Fruit fly (Drosophila melanogaster) whole organism, adult: ENCODE data around the gene Pdf.

Experiments used
- CG11617 ChIP-seq: fragments of 200-800 bp; sonication (Bioruptor generic); optimal IDR thresholded peaks from 2 replicates; lab custom pipeline; 2017; ENCODE audit warnings: mild to moderate bottlenecking, missing biosample characterization, missing genetic modification reagents, missing genetic modification characterization
- CG14711 ChIP-seq: fragments of 200-800 bp; sonication (Bioruptor generic); optimal IDR thresholded peaks from 2 replicates; lab custom pipeline; 2018; ENCODE audit warnings: missing biosample characterization, mild to moderate bottlenecking, missing genetic modification characterization, moderate library complexity
- CG1620 ChIP-seq: fragments of 200-800 bp; sonication (Bioruptor generic); optimal IDR thresholded peaks from 2 replicates; lab custom pipeline; 2016; ENCODE audit warnings: missing biosample characterization, missing genetic modification characterization
- CG33017 ChIP-seq: fragments of 200-800 bp; sonication (Bioruptor generic); optimal IDR thresholded peaks from 2 replicates; lab custom pipeline; 2018; ENCODE audit warnings: missing biosample characterization, mild to moderate bottlenecking, missing genetic modification characterization, moderate library complexity
- CG5204 ChIP-seq: fragments of 200-800 bp; sonication (Bioruptor generic); optimal IDR thresholded peaks from 2 replicates; lab custom pipeline; 2016; ENCODE audit warnings: missing biosample characterization, missing genetic modification characterization
- CG7045 ChIP-seq: fragments of 200-800 bp; sonication (Bioruptor generic); optimal IDR thresholded peaks from 2 replicates; lab custom pipeline; 2017; ENCODE audit warnings: missing biosample characterization, mild to moderate bottlenecking, missing genetic modification characterization
- CG7101 ChIP-seq: fragments of 200-800 bp; sonication (Bioruptor generic); optimal IDR thresholded peaks from 2 replicates; lab custom pipeline; 2018; ENCODE audit warnings: missing biosample characterization, mild to moderate bottlenecking, missing genetic modification characterization, moderate library complexity
- Clk ChIP-seq: fragments of 200-800 bp; sonication (Bioruptor generic); optimal IDR thresholded peaks from 2 replicates; lab custom pipeline; 2017; ENCODE audit warnings: missing biosample characterization, missing genetic modification characterization
- Mnt ChIP-seq: fragments of 200-800 bp; sonication (Bioruptor generic); optimal IDR thresholded peaks from 2 replicates; lab custom pipeline; 2016; ENCODE audit warnings: missing biosample characterization, mild to moderate bottlenecking, missing genetic modification characterization
- bab1 ChIP-seq: fragments of 200-800 bp; sonication (Bioruptor generic); optimal IDR thresholded peaks from 3 replicates; lab custom pipeline; 2019; ENCODE audit warnings: missing biosample characterization, mild to moderate bottlenecking, missing genetic modification characterization, moderate library complexity
- ovo ChIP-seq: fragments of 200-800 bp; sonication (Bioruptor generic); optimal IDR thresholded peaks from 2 replicates; lab custom pipeline; 2016; ENCODE audit warnings: missing biosample characterization, missing genetic modification characterization
- pad ChIP-seq: fragments of 200-800 bp; sonication (Bioruptor generic); optimal IDR thresholded peaks from 3 replicates; lab custom pipeline; 2017; ENCODE audit warnings: missing biosample characterization, missing genetic modification characterization, mild to moderate bottlenecking, moderate library complexity, missing genetic modification reagents

- TF ChIP-seq CG1620 (GFP tag; lab: Kevin White, UChicago), result no peak
- TF ChIP-seq pad (GFP tag; lab: Kevin White, UChicago), result no peak
- no peak for TF ChIP-seq CG7101 (tag; lab: Kevin White, UChicago)
- no peak for TF ChIP-seq CG5204 (GFP tag; lab: Kevin White, UChicago)
- no peak for TF ChIP-seq CG14711 (tag; lab: Kevin White, UChicago)
- TF ChIP-seq Mnt (GFP tag; lab: Kevin White, UChicago), result no peak
- TF ChIP-seq CG7045, result no peak
- TF ChIP-seq bab1 (GFP tag; lab: Kevin White, UChicago), result no peak
- TF ChIP-seq CG11617 (GFP tag; lab: Kevin White, UChicago), result no peak
- TF ChIP-seq CG33017 (tag; lab: Kevin White, UChicago), result no peak
- TF ChIP-seq Clk (GFP tag; lab: Kevin White, UChicago), result no peak
- TF ChIP-seq ovo (GFP tag; lab: Kevin White, UChicago), result no peak
Observed at dm6 chr3R:26462173-26462959, 6.4 kb upstream of the Pdf start.
